Worm (Caenorhabditis elegans) whole organism, late embryonic: ENCODE measurements around the gene ZK899.7.
A peak's percentile ranks its signal among the peaks of the same experiment; 100 is the strongest.
"Not testable (repeated sequence)": the region's sequence is repeated elsewhere in the genome, so short reads cannot be mapped to it uniquely, and the experiment has no call there.

ENCODE experiments used
- C08G9.2 ChIP-seq: sonication (generic microtip); optimal IDR thresholded peaks from 2 replicates; lab custom pipeline; 2016; ENCODE audit warnings: mild to moderate bottlenecking, missing genetic modification characterization, moderate library complexity, missing compliant biosample characterization
- C38D4.7 ChIP-seq: fragments of 200-800 bp; sonication (Bioruptor generic); optimal IDR thresholded peaks from 2 replicates; lab custom pipeline; 2018; ENCODE audit warnings: mild to moderate bottlenecking, missing genetic modification characterization, moderate library complexity, missing compliant biosample characterization
- K02D7.2 ChIP-seq: sonication (generic microtip); optimal IDR thresholded peaks from 2 replicates; lab custom pipeline; 2017; ENCODE audit warnings: mild to moderate bottlenecking, missing genetic modification characterization, missing compliant biosample characterization
- K09A11.1 ChIP-seq: sonication (generic microtip); optimal IDR thresholded peaks from 2 replicates; lab custom pipeline; 2017; ENCODE audit warnings: antibody characterized with exemption, mild to moderate bottlenecking, missing genetic modification characterization, missing compliant biosample characterization; ENCODE audit not compliant: insufficient read depth
- T23F11.4 ChIP-seq: fragments of 200-800 bp; sonication (Bioruptor generic); optimal IDR thresholded peaks from 2 replicates; lab custom pipeline; 2018; ENCODE audit warnings: mild to moderate bottlenecking, missing genetic modification characterization, missing compliant biosample characterization
- ahr-1 ChIP-seq: sonication (generic microtip); optimal IDR thresholded peaks from 2 replicates; lab custom pipeline; 2016; ENCODE audit warnings: missing genetic modification characterization, missing compliant biosample characterization
- ama-1 ChIP-seq: fragments of 150-350 bp; optimal IDR thresholded peaks from 2 replicates; lab custom pipeline; 2014
- ceh-14 ChIP-seq: sonication (generic microtip); optimal IDR thresholded peaks from 2 replicates; lab custom pipeline; 2016; ENCODE audit warnings: missing genotype, missing genetic modification characterization, missing compliant biosample characterization
- ceh-19 ChIP-seq: fragments of 200-800 bp; sonication (Bioruptor generic); optimal IDR thresholded peaks from 2 replicates; lab custom pipeline; 2018; ENCODE audit warnings: mild to moderate bottlenecking, missing genetic modification characterization, missing compliant biosample characterization
- ceh-22 ChIP-seq: sonication (generic microtip); optimal IDR thresholded peaks from 2 replicates; lab custom pipeline; 2017; ENCODE audit warnings: missing biosample characterization, missing genetic modification characterization
- ceh-30 ChIP-seq: fragments of 150-350 bp; optimal IDR thresholded peaks from 2 replicates; lab custom pipeline; 2014; ENCODE audit warnings: missing biosample characterization, missing genetic modification characterization
- ceh-31 ChIP-seq: sonication (generic microtip); optimal IDR thresholded peaks from 2 replicates; lab custom pipeline; 2016; ENCODE audit warnings: missing genetic modification characterization, missing compliant biosample characterization
- ceh-45 ChIP-seq: fragments of 200-800 bp; sonication (Bioruptor generic); IDR thresholded peaks from 2 replicates; pipeline ENCODE4 v1.3.6; 2022; ENCODE audit warnings: missing genetic modification reagents, missing genetic modification characterization, missing compliant biosample characterization
- ceh-6 ChIP-seq: fragments of 200-800 bp; sonication (Bioruptor generic); optimal IDR thresholded peaks from 2 replicates; lab custom pipeline; 2018; ENCODE audit warnings: mild to moderate bottlenecking, missing genetic modification characterization, missing compliant biosample characterization
- che-1 ChIP-seq: sonication (generic microtip); optimal IDR thresholded peaks from 2 replicates; lab custom pipeline; 2016; ENCODE audit warnings: mild to moderate bottlenecking, missing genetic modification characterization, missing compliant biosample characterization
- dve-1 ChIP-seq: sonication (generic microtip); optimal IDR thresholded peaks from 2 replicates; lab custom pipeline; 2017; ENCODE audit warnings: antibody characterized with exemption, mild to moderate bottlenecking, missing genetic modification characterization, missing compliant biosample characterization
- elt-2 ChIP-seq: sonication (generic microtip); optimal IDR thresholded peaks from 2 replicates; lab custom pipeline; 2016; ENCODE audit warnings: missing genetic modification reagents, missing genetic modification characterization, missing compliant biosample characterization
- fax-1 ChIP-seq: sonication (generic microtip); optimal IDR thresholded peaks from 2 replicates; lab custom pipeline; 2016; ENCODE audit warnings: missing genotype, missing genetic modification characterization, missing compliant biosample characterization
- fkh-6 ChIP-seq: sonication (generic microtip); optimal IDR thresholded peaks from 2 replicates; lab custom pipeline; 2016; ENCODE audit warnings: missing genetic modification characterization, missing compliant biosample characterization
- gmeb-2 ChIP-seq: sonication (generic microtip); optimal IDR thresholded peaks from 2 replicates; lab custom pipeline; 2016; ENCODE audit warnings: missing genetic modification characterization, inconsistent platforms, missing compliant biosample characterization
- hlh-13 ChIP-seq: fragments of 200-800 bp; sonication (Bioruptor generic); optimal IDR thresholded peaks from 2 replicates; lab custom pipeline; 2018; ENCODE audit warnings: mild to moderate bottlenecking, missing genetic modification characterization, missing compliant biosample characterization
- hlh-6 ChIP-seq: sonication (generic microtip); optimal IDR thresholded peaks from 2 replicates; lab custom pipeline; 2016; ENCODE audit warnings: missing genotype, missing genetic modification characterization, missing compliant biosample characterization
- hlh-8 ChIP-seq: sonication (generic microtip); optimal IDR thresholded peaks from 2 replicates; lab custom pipeline; 2016; ENCODE audit warnings: missing genotype, missing genetic modification characterization, missing compliant biosample characterization
- lin-11 ChIP-seq: fragments of 200-800 bp; sonication (Bioruptor generic); optimal IDR thresholded peaks from 2 replicates; lab custom pipeline; 2018; ENCODE audit warnings: mild to moderate bottlenecking, missing genetic modification characterization, missing compliant biosample characterization
- madf-2 ChIP-seq: sonication (generic microtip); optimal IDR thresholded peaks from 2 replicates; lab custom pipeline; 2017; ENCODE audit warnings: missing genetic modification characterization, missing compliant biosample characterization
- nfya-1 ChIP-seq: sonication (generic microtip); optimal IDR thresholded peaks from 2 replicates; lab custom pipeline; 2017; ENCODE audit warnings: missing genetic modification characterization, mild to moderate bottlenecking, missing compliant biosample characterization, antibody characterized with exemption, moderate library complexity
- nhr-232 ChIP-seq: sonication (generic microtip); optimal IDR thresholded peaks from 2 replicates; lab custom pipeline; 2016; ENCODE audit warnings: missing genetic modification characterization, missing compliant biosample characterization
- npax-4 ChIP-seq: sonication (generic microtip); optimal IDR thresholded peaks from 2 replicates; lab custom pipeline; 2016; ENCODE audit warnings: missing genetic modification characterization, missing compliant biosample characterization
- odd-2 ChIP-seq: sonication (generic microtip); optimal IDR thresholded peaks from 2 replicates; lab custom pipeline; 2017; ENCODE audit warnings: antibody characterized with exemption, mild to moderate bottlenecking, missing genetic modification characterization, missing compliant biosample characterization
- pag-3 ChIP-seq: sonication (generic microtip); optimal IDR thresholded peaks from 2 replicates; lab custom pipeline; 2016; ENCODE audit warnings: missing compliant biosample characterization, missing genetic modification characterization, borderline replicate concordance
- pax-1 ChIP-seq: fragments of 150-350 bp; optimal IDR thresholded peaks from 2 replicates; lab custom pipeline; 2014; ENCODE audit warnings: missing biosample characterization, missing genetic modification characterization
- pha-2 ChIP-seq: sonication (generic microtip); optimal IDR thresholded peaks from 2 replicates; lab custom pipeline; 2017; ENCODE audit warnings: mild to moderate bottlenecking, missing genetic modification characterization, missing compliant biosample characterization
- pqm-1 ChIP-seq: sonication (generic microtip); optimal IDR thresholded peaks from 2 replicates; lab custom pipeline; 2016; ENCODE audit warnings: missing genetic modification characterization, missing compliant biosample characterization
- ref-2 ChIP-seq: sonication (generic microtip); optimal IDR thresholded peaks from 2 replicates; lab custom pipeline; 2016; ENCODE audit warnings: missing genetic modification characterization, missing compliant biosample characterization
- sdc-2 ChIP-seq: sonication (generic microtip); optimal IDR thresholded peaks from 2 replicates; lab custom pipeline; 2016; ENCODE audit warnings: missing genotype, missing genetic modification characterization, missing compliant biosample characterization
- sox-4 ChIP-seq: sonication (generic microtip); optimal IDR thresholded peaks from 2 replicates; lab custom pipeline; 2017; ENCODE audit warnings: mild to moderate bottlenecking, missing genetic modification characterization, inconsistent platforms, missing compliant biosample characterization
- syd-9 ChIP-seq: sonication (generic microtip); optimal IDR thresholded peaks from 2 replicates; lab custom pipeline; 2016; ENCODE audit warnings: mild to moderate bottlenecking, missing genetic modification characterization, moderate library complexity, missing compliant biosample characterization
- tbx-2 ChIP-seq: sonication (generic microtip); optimal IDR thresholded peaks from 2 replicates; lab custom pipeline; 2016; ENCODE audit warnings: missing genetic modification characterization, missing compliant biosample characterization
- ttx-3 ChIP-seq: sonication (generic microtip); optimal IDR thresholded peaks from 2 replicates; lab custom pipeline; 2016; ENCODE audit warnings: missing genetic modification reagents, missing genetic modification characterization, missing compliant biosample characterization
- unc-3 ChIP-seq, 2 experiments: fragments of 200-800 bp in 1 of 2; sonication (Bioruptor generic) in 1 of 2; sonication (generic microtip) in 1 of 2; conservative IDR thresholded peaks in 1 of 2; optimal IDR thresholded peaks in 1 of 2; 2 replicates each; pipeline versions ENCODE4 v1.3.6 to Lab custom; 2016 to 2022; ENCODE audit warnings: missing compliant biosample characterization in 2 of 2, missing genetic modification characterization in 2 of 2, missing genetic modification reagents in 1 of 2
- unc-42 ChIP-seq: sonication (generic microtip); optimal IDR thresholded peaks from 2 replicates; lab custom pipeline; 2016; ENCODE audit warnings: missing genotype, missing genetic modification characterization, missing compliant biosample characterization
- unc-55 ChIP-seq: sonication (generic microtip); optimal IDR thresholded peaks from 2 replicates; lab custom pipeline; 2017; ENCODE audit warnings: missing biosample characterization, missing genetic modification reagents, missing genetic modification characterization
- unc-86 ChIP-seq: sonication (generic microtip); optimal IDR thresholded peaks from 2 replicates; lab custom pipeline; 2016; ENCODE audit warnings: missing genetic modification characterization, missing compliant biosample characterization
- zip-5 ChIP-seq: sonication (generic microtip); optimal IDR thresholded peaks from 2 replicates; lab custom pipeline; 2016; ENCODE audit warnings: missing genetic modification characterization, missing compliant biosample characterization

ZK899.7 gene

ce11 chrX:9465722-9466132 is 16.5 kb upstream of the ZK899.7 start (continued):
- TF ChIP-seq T23F11.4 (GFP tag; lab: Kevin White, UChicago) (no peak), ref-2 (tag; lab: Kevin White, UChicago) (peak; percentile 77), ttx-3 (no peak), nhr-232 (no peak), syd-9 (tag; lab: Kevin White, UChicago) (peak; percentile 60), hlh-13 (no peak), ama-1 (lab: Kevin White, UChicago) (no peak), C08G9.2 (tag; lab: Kevin White, UChicago) (peak; percentile 70), tbx-2 (tag; lab: Kevin White, UChicago) (peak; percentile 85), che-1 (no peak), lin-11 (no peak), hlh-8 (tag; lab: Kevin White, UChicago) (no peak), K09A11.1 (tag; lab: Kevin White, UChicago) (peak; percentile 80), pag-3 (no peak), gmeb-2 (peak; percentile 1), ceh-6 (GFP tag; lab: Kevin White, UChicago) (peak; percentile 5), ceh-31 (tag; lab: Kevin White, UChicago) (peak; percentile 94), npax-4 (no peak), K02D7.2 (tag; lab: Kevin White, UChicago) (no peak), pha-2 (tag; lab: Kevin White, UChicago) (no peak), unc-86 (tag; lab: Kevin White, UChicago) (peak; percentile 23), unc-55 (GFP tag; lab: Kevin White, UChicago) (peak; percentile 80), pax-1 (tag; lab: Kevin White, UChicago) (peak; percentile 92), fkh-6 (tag; lab: Kevin White, UChicago) (no peak), ceh-22 (tag; lab: Kevin White, UChicago) (no peak), unc-42 (tag; lab: Kevin White, UChicago) (peak; percentile 96), madf-2 (peak; percentile 58), sdc-2 (tag; lab: Kevin White, UChicago) (peak; percentile 99), pqm-1 (tag; lab: Kevin White, UChicago) (peak; percentile 81), dve-1 (tag; lab: Kevin White, UChicago) (peak; percentile 96), ceh-30 (tag; lab: Kevin White, UChicago) (peak; percentile 13), hlh-6 (tag; lab: Kevin White, UChicago) (no peak), fax-1 (tag; lab: Kevin White, UChicago) (no peak), odd-2 (peak; percentile 42), zip-5 (no peak), elt-2 (peak; percentile 60), C38D4.7 (no peak), ahr-1 (tag; lab: Kevin White, UChicago) (no peak), sox-4 (no peak), ceh-19 (GFP tag; lab: Kevin White, UChicago) (no peak), nfya-1 (tag; lab: Kevin White, UChicago) (peak; percentile 96), ceh-45 (GFP tag; lab: Robert Waterston, UW) (no peak), ceh-14 (tag; lab: Kevin White, UChicago) (peak; percentile 63), unc-3 (GFP tag; conservative IDR thresholded peaks at IDR 0.05; lab: Robert Waterston, UW) (no peak), unc-3 (tag; optimal IDR thresholded peaks at IDR 0.05; lab: Kevin White, UChicago) (no peak)

- TF ChIP-seq sdc-2 (tag; lab: Kevin White, UChicago); pqm-1 (tag; lab: Kevin White, UChicago); madf-2: not testable (repeated sequence)
Measured at ce11 chrX:9463045-9463444, 13.8 kb upstream of the ZK899.7 start, which contains the start of gene ZK899.6. ZK899.6 (plus strand) TSS chrX:9463345.
